Worm (Caenorhabditis elegans) whole organism, L4 larva: ENCODE results near the gene pqn-16.

Experiments used
- F10B5.3 ChIP-seq: sonication (generic microtip); optimal IDR thresholded peaks from 2 replicates; lab custom pipeline; 2016; ENCODE audit warnings: mild to moderate bottlenecking, missing genetic modification characterization, missing compliant biosample characterization
- F37D6.2 ChIP-seq: sonication (generic microtip); optimal IDR thresholded peaks from 2 replicates; lab custom pipeline; 2016; ENCODE audit warnings: mild to moderate bottlenecking, missing genetic modification characterization, missing compliant biosample characterization
- F49E8.2 ChIP-seq: sonication (generic microtip); optimal IDR thresholded peaks from 2 replicates; lab custom pipeline; 2016; ENCODE audit warnings: missing compliant biosample characterization, mild to moderate bottlenecking, missing genetic modification characterization, borderline replicate concordance
- T20F7.1 ChIP-seq: fragments of 200-800 bp; sonication (Bioruptor generic); optimal IDR thresholded peaks from 2 replicates; lab custom pipeline; 2018; ENCODE audit warnings: mild to moderate bottlenecking, missing genetic modification characterization, missing compliant biosample characterization
- Y105C5A.15 ChIP-seq: fragments of 200-800 bp; sonication (Bioruptor generic); IDR thresholded peaks from 2 replicates; pipeline ENCODE4 v1.3.6; 2022; ENCODE audit warnings: missing genetic modification characterization, missing compliant biosample characterization
- Y48G9A.11 ChIP-seq: fragments of 200-800 bp; sonication (Bioruptor generic); IDR thresholded peaks from 2 replicates; pipeline ENCODE4 v1.3.6; 2022; ENCODE audit warnings: missing genetic modification reagents, missing genetic modification characterization, missing compliant biosample characterization
- Y5F2A.4 ChIP-seq: fragments of 200-800 bp; sonication (Bioruptor generic); optimal IDR thresholded peaks from 2 replicates; lab custom pipeline; 2018; ENCODE audit warnings: mild to moderate bottlenecking, missing genetic modification characterization, missing compliant biosample characterization
- Y75B8A.6 ChIP-seq: fragments of 200-800 bp; sonication (Bioruptor generic); IDR thresholded peaks from 2 replicates; pipeline ENCODE4 v1.3.6; 2022; ENCODE audit warnings: missing genetic modification reagents, missing genetic modification characterization, missing compliant biosample characterization
- ZK337.2 ChIP-seq: fragments of 200-800 bp; sonication (Bioruptor generic); IDR thresholded peaks from 2 replicates; pipeline ENCODE4 v1.3.6; 2022; ENCODE audit warnings: missing genetic modification reagents, missing genetic modification characterization, missing compliant biosample characterization
- ama-1 ChIP-seq: fragments of 150-350 bp; optimal IDR thresholded peaks from 2 replicates; lab custom pipeline; 2014; ENCODE audit warnings: inconsistent platforms, mixed read lengths
- ceh-20 ChIP-seq: fragments of 200-800 bp; sonication (Bioruptor generic); IDR thresholded peaks from 2 replicates; pipeline ENCODE4 v1.3.6; 2022; ENCODE audit warnings: missing genetic modification reagents, missing genetic modification characterization, missing compliant biosample characterization
- ceh-82 ChIP-seq: sonication (generic microtip); optimal IDR thresholded peaks from 2 replicates; lab custom pipeline; 2017; ENCODE audit warnings: missing biosample characterization, missing genetic modification characterization
- ctbp-1 ChIP-seq: fragments of 200-800 bp; sonication (Bioruptor generic); IDR thresholded peaks from 2 replicates; pipeline ENCODE4 v1.3.6; 2022; ENCODE audit warnings: missing genetic modification reagents, missing genetic modification characterization, missing compliant biosample characterization
- dmd-6 ChIP-seq: fragments of 200-800 bp; sonication (Bioruptor generic); IDR thresholded peaks from 2 replicates; pipeline ENCODE4 v1.3.6; 2022; ENCODE audit warnings: missing genetic modification reagents, missing genetic modification characterization, missing compliant biosample characterization
- dmd-9 ChIP-seq: fragments of 200-800 bp; sonication (Bioruptor generic); IDR thresholded peaks from 2 replicates; pipeline ENCODE4 v1.3.6; 2022; ENCODE audit warnings: missing genetic modification reagents, missing genetic modification characterization, missing compliant biosample characterization
- fos-1 ChIP-seq: fragments of 150-350 bp; optimal IDR thresholded peaks from 2 replicates; lab custom pipeline; 2014; ENCODE audit warnings: missing biosample characterization, missing genetic modification characterization
- gei-8 ChIP-seq: fragments of 200-800 bp; sonication (Bioruptor generic); optimal IDR thresholded peaks from 2 replicates; lab custom pipeline; 2018; ENCODE audit warnings: mild to moderate bottlenecking, missing genetic modification characterization, missing compliant biosample characterization
- hlh-30 ChIP-seq: sonication (generic microtip); optimal IDR thresholded peaks from 2 replicates; lab custom pipeline; 2017; ENCODE audit warnings: antibody characterized with exemption, mild to moderate bottlenecking, missing genetic modification characterization, missing compliant biosample characterization; ENCODE audit not compliant: insufficient read depth
- hmg-1.1 ChIP-seq: fragments of 200-800 bp; sonication (Bioruptor generic); IDR thresholded peaks from 2 replicates; pipeline ENCODE4 v1.3.6; 2022; ENCODE audit warnings: missing genetic modification reagents, missing genetic modification characterization, missing compliant biosample characterization
- jun-1 ChIP-seq: fragments of 150-350 bp; optimal IDR thresholded peaks from 2 replicates; lab custom pipeline; 2014; ENCODE audit warnings: missing biosample characterization, missing genetic modification reagents, missing genetic modification characterization
- lim-7 ChIP-seq: fragments of 200-800 bp; sonication (Bioruptor generic); IDR thresholded peaks from 2 replicates; pipeline ENCODE4 v1.3.6; 2022; ENCODE audit warnings: missing genetic modification characterization, missing compliant biosample characterization
- lin-15B ChIP-seq: fragments of 150-350 bp; sonication (generic microtip); optimal IDR thresholded peaks from 3 replicates; lab custom pipeline; 2014; ENCODE audit warnings: missing biosample characterization, missing genetic modification characterization
- lin-29 ChIP-seq: fragments of 200-800 bp; sonication (Bioruptor generic); IDR thresholded peaks from 2 replicates; pipeline ENCODE4 v1.3.6; 2022; ENCODE audit warnings: missing genetic modification reagents, missing genetic modification characterization, missing compliant biosample characterization
- lin-39 ChIP-seq: fragments of 150-350 bp; optimal IDR thresholded peaks from 2 replicates; lab custom pipeline; 2014; ENCODE audit warnings: missing biosample characterization, missing genetic modification reagents, missing genetic modification characterization
- mdl-1 ChIP-seq, 2 experiments: fragments of 150-350 bp in 1 of 2; sonication (generic microtip) in 1 of 2; optimal IDR thresholded peaks; 2 replicates each; lab custom pipeline; 2014 to 2017; ENCODE audit warnings: missing biosample characterization in 2 of 2, missing genetic modification characterization in 2 of 2
- mdt-29 ChIP-seq: fragments of 200-800 bp; sonication (Bioruptor generic); IDR thresholded peaks from 2 replicates; pipeline ENCODE4 v1.3.6; 2022; ENCODE audit warnings: missing genetic modification reagents, missing genetic modification characterization, missing compliant biosample characterization
- mep-1 ChIP-seq: fragments of 150-350 bp; sonication (generic microtip); optimal IDR thresholded peaks from 3 replicates; lab custom pipeline; 2014; ENCODE audit warnings: missing biosample characterization, missing genetic modification characterization
- mes-2 ChIP-seq: sonication (generic microtip); optimal IDR thresholded peaks from 2 replicates; lab custom pipeline; 2016; ENCODE audit warnings: missing genotype, mild to moderate bottlenecking, missing genetic modification characterization, missing compliant biosample characterization; ENCODE audit not compliant: poor library complexity, severe bottlenecking
- mxl-2 ChIP-seq: fragments of 200-800 bp; sonication (Bioruptor generic); conservative IDR thresholded peaks from 2 replicates; pipeline ENCODE4 v1.3.6; 2022; ENCODE audit warnings: missing genetic modification reagents, missing genetic modification characterization, missing compliant biosample characterization
- mxl-3 ChIP-seq: fragments of 200-800 bp; sonication (Bioruptor generic); optimal IDR thresholded peaks from 2 replicates; lab custom pipeline; 2018; ENCODE audit warnings: mild to moderate bottlenecking, missing genetic modification characterization, missing compliant biosample characterization
- nhr-102 ChIP-seq: sonication (generic microtip); optimal IDR thresholded peaks from 2 replicates; lab custom pipeline; 2016; ENCODE audit warnings: mild to moderate bottlenecking, missing genetic modification characterization, moderate library complexity, missing compliant biosample characterization
- nhr-111 ChIP-seq: fragments of 200-800 bp; sonication (Bioruptor generic); optimal IDR thresholded peaks from 2 replicates; lab custom pipeline; 2018; ENCODE audit warnings: mild to moderate bottlenecking, missing genetic modification characterization, missing compliant biosample characterization
- nhr-25 ChIP-seq: sonication (generic microtip); optimal IDR thresholded peaks from 2 replicates; lab custom pipeline; 2017; ENCODE audit warnings: missing genetic modification characterization, mild to moderate bottlenecking, missing compliant biosample characterization, antibody characterized with exemption, moderate library complexity, borderline replicate concordance; ENCODE audit not compliant: insufficient read depth
- nhr-28 ChIP-seq: fragments of 150-350 bp; optimal IDR thresholded peaks from 2 replicates; lab custom pipeline; 2014; ENCODE audit warnings: missing biosample characterization, missing genetic modification characterization
- nhr-6 ChIP-seq: fragments of 150-350 bp; optimal IDR thresholded peaks from 2 replicates; lab custom pipeline; 2014; ENCODE audit warnings: missing biosample characterization, missing genetic modification characterization
- nhr-77 ChIP-seq: fragments of 150-350 bp; optimal IDR thresholded peaks from 2 replicates; lab custom pipeline; 2014; ENCODE audit warnings: missing biosample characterization, missing genetic modification characterization
- pha-4 ChIP-seq, 2 experiments: fragments of 150-350 bp in 1 of 2; fragments of 200-800 bp in 1 of 2; sonication (Bioruptor generic) in 1 of 2; IDR thresholded peaks in 1 of 2; optimal IDR thresholded peaks in 1 of 2; 2 replicates each; pipeline versions ENCODE4 v1.3.6 to Lab custom; 2014 to 2022; ENCODE audit warnings: missing genetic modification characterization in 2 of 2, missing genetic modification reagents in 2 of 2, missing biosample characterization in 1 of 2, missing compliant biosample characterization in 1 of 2
- saeg-2 ChIP-seq: fragments of 200-800 bp; sonication (Bioruptor generic); IDR thresholded peaks from 2 replicates; pipeline ENCODE4 v1.3.6; 2022; ENCODE audit warnings: missing genetic modification reagents, missing genetic modification characterization, missing compliant biosample characterization
- set-16 ChIP-seq: fragments of 200-800 bp; sonication (Bioruptor generic); IDR thresholded peaks from 2 replicates; pipeline ENCODE4 v1.3.6; 2022; ENCODE audit warnings: missing genetic modification reagents, missing genetic modification characterization, missing compliant biosample characterization
- skn-1 ChIP-seq: fragments of 150-350 bp; optimal IDR thresholded peaks from 2 replicates; lab custom pipeline; 2014; ENCODE audit warnings: missing biosample characterization, missing genetic modification characterization
- snpc-4 ChIP-seq: fragments of 150-350 bp; optimal IDR thresholded peaks from 2 replicates; lab custom pipeline; 2014; ENCODE audit warnings: missing biosample characterization, missing genetic modification characterization
- tra-1 ChIP-seq: fragments of 200-800 bp; sonication (Bioruptor generic); IDR thresholded peaks from 2 replicates; pipeline ENCODE4 v1.3.6; 2022; ENCODE audit warnings: missing genetic modification reagents, missing genetic modification characterization, missing compliant biosample characterization
- unc-62 ChIP-seq, 3 experiments: fragments of 150-350 bp in 1 of 3; sonication (generic microtip); optimal IDR thresholded peaks in 2 of 3; peaks in 1 of 3; 1 replicate in 1 of 3; 2 replicates in 2 of 3; lab custom pipeline; 2014 to 2017; ENCODE audit warnings: missing biosample characterization in 3 of 3, missing genetic modification characterization in 3 of 3, missing genetic modification reagents in 3 of 3, missing genotype in 1 of 3
- zag-1 ChIP-seq: fragments of 150-350 bp; optimal IDR thresholded peaks from 2 replicates; lab custom pipeline; 2014; ENCODE audit warnings: missing biosample characterization, missing genetic modification characterization
- zfp-2 ChIP-seq: sonication (generic microtip); optimal IDR thresholded peaks from 2 replicates; lab custom pipeline; 2016; ENCODE audit warnings: mild to moderate bottlenecking, missing genetic modification characterization, missing compliant biosample characterization
- zfp-3 ChIP-seq: fragments of 200-800 bp; sonication (Bioruptor generic); conservative IDR thresholded peaks from 2 replicates; pipeline ENCODE4 v1.3.6; 2022; ENCODE audit warnings: missing genetic modification reagents, missing genetic modification characterization, missing compliant biosample characterization
- zip-2 ChIP-seq: fragments of 150-350 bp; optimal IDR thresholded peaks from 2 replicates; lab custom pipeline; 2014; ENCODE audit warnings: missing biosample characterization, missing genetic modification characterization
- ztf-11 ChIP-seq: fragments of 150-350 bp; optimal IDR thresholded peaks from 2 replicates; lab custom pipeline; 2014; ENCODE audit warnings: missing biosample characterization, missing genetic modification characterization
- ztf-7 ChIP-seq: fragments of 150-350 bp; optimal IDR thresholded peaks from 2 replicates; lab custom pipeline; 2014; ENCODE audit warnings: missing biosample characterization, missing genetic modification characterization

pqn-16 gene

DNA sequence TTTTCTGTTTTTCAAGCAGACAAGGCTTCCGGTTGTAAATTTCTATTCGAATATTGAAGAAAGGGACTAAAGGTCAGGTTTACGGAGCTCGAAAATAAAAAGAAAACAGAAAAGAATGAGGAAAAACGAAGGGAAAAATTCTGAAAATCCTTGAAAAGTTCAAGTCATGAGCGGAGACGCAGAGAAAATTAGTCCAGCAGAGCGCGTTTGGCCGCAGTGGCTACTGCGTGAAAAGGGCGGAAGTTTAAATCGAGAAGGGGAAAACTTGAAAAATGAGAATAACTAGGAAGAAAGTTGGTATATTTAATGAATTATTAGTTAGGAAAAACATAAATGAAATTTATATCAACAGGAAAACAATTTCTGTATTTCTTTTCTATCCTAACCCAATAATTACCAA is 46.6 kb downstream of the pqn-16 start (continued):
- TF ChIP-seq dmd-9: no peak
- TF ChIP-seq ama-1: peak; percentile 8
- TF ChIP-seq mep-1 (tag; lab: Kevin White, UChicago): peak; percentile 39
- TF ChIP-seq Y48G9A.11 (GFP tag; lab: Robert Waterston, UW): no peak
- no peak for TF ChIP-seq mdt-29 (GFP tag; lab: Robert Waterston, UW)
- no peak for TF ChIP-seq zfp-2 (tag; lab: Kevin White, UChicago)
- TF ChIP-seq F10B5.3 (tag; lab: Kevin White, UChicago): no peak
- no peak for TF ChIP-seq mxl-3 (GFP tag; lab: Kevin White, UChicago)
- TF ChIP-seq ztf-11: no peak
- no peak for TF ChIP-seq ceh-82 (tag; lab: Kevin White, UChicago)
- TF ChIP-seq saeg-2 (GFP tag; lab: Robert Waterston, UW): no peak
- TF ChIP-seq zag-1 (tag; lab: Kevin White, UChicago): no peak
- no peak for TF ChIP-seq ztf-7 (tag; lab: Kevin White, UChicago)
- TF ChIP-seq mdl-1 (tag; optimal IDR thresholded peaks at IDR 0.05; lab: Kevin White, UChicago): no peak
- no peak for TF ChIP-seq nhr-25 (tag; lab: Kevin White, UChicago)
- TF ChIP-seq Y75B8A.6 (GFP tag; lab: Robert Waterston, UW): no peak
- TF ChIP-seq nhr-111 (GFP tag; lab: Kevin White, UChicago): no peak
- no peak for TF ChIP-seq dmd-6 (GFP tag; lab: Robert Waterston, UW)
- no peak for TF ChIP-seq set-16 (GFP tag; lab: Robert Waterston, UW)
- TF ChIP-seq hmg-1.1 (GFP tag; lab: Robert Waterston, UW): no peak
- TF ChIP-seq skn-1: no peak
- no peak for TF ChIP-seq pha-4 (GFP tag; IDR thresholded peaks at IDR 0.05; lab: Robert Waterston, UW)
- TF ChIP-seq pha-4 (tag; optimal IDR thresholded peaks at IDR 0.05; lab: Kevin White, UChicago): no peak
- no peak for TF ChIP-seq T20F7.1
- TF ChIP-seq Y5F2A.4: no peak
- no peak for TF ChIP-seq mxl-2 (GFP tag; lab: Robert Waterston, UW)
- no peak for TF ChIP-seq ceh-20
- no peak for TF ChIP-seq tra-1 (GFP tag; lab: Robert Waterston, UW)
- peak; percentile 69 for TF ChIP-seq hlh-30 (tag; lab: Kevin White, UChicago)
- no peak for TF ChIP-seq jun-1 (tag; lab: Kevin White, UChicago)
- peak; percentile 72 for TF ChIP-seq mes-2 (tag; lab: Kevin White, UChicago)
- TF ChIP-seq zfp-3 (GFP tag; lab: Robert Waterston, UW): no peak
- no peak for TF ChIP-seq lin-15B (tag; lab: Kevin White, UChicago)
- peak in 1 of 2 experiments; percentile 6 for TF ChIP-seq unc-62 (GFP tag; optimal IDR thresholded peaks at IDR 0.05 in 1 of 2; lab: Kevin White, UChicago)
- no peak for TF ChIP-seq unc-62 (tag; optimal IDR thresholded peaks at IDR 0.05; lab: Kevin White, UChicago)
- no peak for TF ChIP-seq Y105C5A.15 (GFP tag; lab: Robert Waterston, UW)
- no peak for TF ChIP-seq F49E8.2 (tag; lab: Kevin White, UChicago)
- peak; percentile 37 for TF ChIP-seq nhr-28
- TF ChIP-seq ctbp-1 (GFP tag; lab: Robert Waterston, UW): no peak
- no peak for TF ChIP-seq snpc-4 (tag; lab: Kevin White, UChicago)
- TF ChIP-seq lin-29: no peak

DNA sequence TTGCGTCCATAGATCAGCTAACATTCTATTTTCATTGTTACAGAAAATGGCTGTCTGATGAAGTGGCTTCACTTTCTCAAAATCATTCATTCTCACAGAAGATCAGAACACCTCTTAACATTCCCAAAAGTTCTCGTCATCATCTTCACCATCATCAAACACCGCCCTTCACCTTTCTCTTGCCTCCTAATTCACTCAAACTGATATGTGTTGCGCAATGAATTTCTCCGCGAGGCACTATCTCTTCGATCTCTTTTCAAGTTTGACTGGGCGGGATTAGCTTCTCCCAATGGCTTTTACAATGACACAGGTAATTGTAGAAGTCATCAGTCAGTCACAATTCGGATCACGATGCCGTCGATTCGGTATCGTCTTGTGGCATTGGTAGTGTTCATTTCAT is 47.7 kb downstream of the pqn-16 start, which contains the start of gene grd-6:
TSS of gene grd-6 (plus strand) at position 301 of the 400 bp plus-strand sequence.
- TF ChIP-seq unc-62 (GFP tag; optimal IDR thresholded peaks at IDR 0.05 in 1 of 2; lab: Kevin White, UChicago) (no peak), unc-62 (tag; optimal IDR thresholded peaks at IDR 0.05; lab: Kevin White, UChicago) (no peak), gei-8 (GFP tag; lab: Kevin White, UChicago) (no peak), F37D6.2 (tag; lab: Kevin White, UChicago) (no peak), fos-1 (tag; lab: Kevin White, UChicago) (no peak), zag-1 (tag; lab: Kevin White, UChicago) (no peak), ZK337.2 (GFP tag; lab: Robert Waterston, UW) (no peak), F10B5.3 (tag; lab: Kevin White, UChicago) (no peak), lim-7 (GFP tag; lab: Robert Waterston, UW) (no peak), dmd-6 (GFP tag; lab: Robert Waterston, UW) (no peak), zip-2 (tag; lab: Kevin White, UChicago) (no peak), nhr-102 (tag; lab: Kevin White, UChicago) (no peak), saeg-2 (GFP tag; lab: Robert Waterston, UW) (no peak), lin-39 (tag; lab: Kevin White, UChicago) (no peak), nhr-77 (no peak), nhr-6 (no peak), mxl-3 (GFP tag; lab: Kevin White, UChicago) (no peak)
